Worm (Caenorhabditis elegans): ENCODE data around the gene pdha-1.

DNA sequence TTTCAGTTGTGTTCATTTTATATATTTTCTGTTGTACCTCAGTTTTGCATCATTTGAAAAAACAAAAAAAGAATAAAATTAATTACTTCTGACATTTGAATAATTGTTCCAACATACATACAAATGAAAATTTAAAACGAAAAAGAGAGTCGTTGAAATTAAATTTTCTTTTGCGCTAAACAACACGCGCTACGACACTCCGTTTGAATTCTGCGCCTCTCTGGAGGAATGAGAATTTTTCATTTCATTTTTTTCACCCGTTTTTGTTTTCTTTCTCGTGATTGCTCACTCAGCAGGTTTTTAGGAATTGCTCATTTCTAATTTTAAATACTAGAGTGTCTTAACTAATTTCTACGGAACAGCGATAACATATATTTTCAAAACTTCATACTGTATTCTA is 24.4 kb upstream of the pdha-1 start:
- TF ChIP-seq nhr-28 (tag; optimal IDR thresholded peaks at IDR 0.05): no peak
- no peak for TF ChIP-seq blmp-1 (tag; optimal IDR thresholded peaks at IDR 0.05)
- TF ChIP-seq lin-13 (tag; optimal IDR thresholded peaks at IDR 0.05): no peak
- TF ChIP-seq lin-32 (GFP tag; optimal IDR thresholded peaks at IDR 0.05): no peak
- no peak for TF ChIP-seq mls-2 (tag; optimal IDR thresholded peaks at IDR 0.05)
- TF ChIP-seq ces-1 (GFP tag; optimal IDR thresholded peaks at IDR 0.05): peak; percentile 88
- peak; percentile 33 for TF ChIP-seq lsy-2 (tag; optimal IDR thresholded peaks at IDR 0.05)
- no peak for TF ChIP-seq nhr-12 (tag; optimal IDR thresholded peaks at IDR 0.05)
- no peak for TF ChIP-seq unc-39 (tag; optimal IDR thresholded peaks at IDR 0.05)

All from whole organism, mixed stage, embryonic.